Worm (Caenorhabditis elegans): ENCODE results near the gene rnp-1.

- TF ChIP-seq lin-13 (GFP tag; optimal IDR thresholded peaks at IDR 0.05) (no peak), lim-7 (GFP tag; IDR thresholded peaks at IDR 0.05) (no peak), nhr-6 (tag; optimal IDR thresholded peaks at IDR 0.05) (no peak)
Observed at ce11 chrV:12213027-12213426, 21.0 kb downstream of the rnp-1 start, which contains the start of gene vab-8.

Data from whole organism, L4 larva.